Worm (Caenorhabditis elegans): ENCODE results near the gene C26B2.2.
A peak's percentile ranks its signal among the peaks of the same experiment; 100 is the strongest.

Gene C26B2.2

ce11 chrIV:8043722-8044121, 21.8 kb upstream of the C26B2.2 start:
- TF ChIP-seq mes-2 (tag; optimal IDR thresholded peaks at IDR 0.05; ENCODE audit: poor library complexity, severe bottlenecking): no peak
- TF ChIP-seq pha-4 (GFP tag; IDR thresholded peaks at IDR 0.05): no peak
- TF ChIP-seq pha-4 (tag; optimal IDR thresholded peaks at IDR 0.05): no peak
- no peak for TF ChIP-seq dve-1 (tag; optimal IDR thresholded peaks at IDR 0.05; ENCODE audit: insufficient read depth)
- TF ChIP-seq lin-1 (GFP tag; IDR thresholded peaks at IDR 0.05): no peak
- no peak for TF ChIP-seq F44E2.7 (GFP tag; IDR thresholded peaks at IDR 0.05)
- TF ChIP-seq ceh-28 (tag; optimal IDR thresholded peaks at IDR 0.05): no peak
- TF ChIP-seq gei-8 (GFP tag; optimal IDR thresholded peaks at IDR 0.05): no peak
- no peak for TF ChIP-seq daf-8 (GFP tag; IDR thresholded peaks at IDR 0.05)
- TF ChIP-seq hif-1 (tag; optimal IDR thresholded peaks at IDR 0.05): no peak
- no peak for TF ChIP-seq mxl-2 (GFP tag; conservative IDR thresholded peaks at IDR 0.05)
- TF ChIP-seq mxl-3 (GFP tag; optimal IDR thresholded peaks at IDR 0.05): no peak
- no peak for TF ChIP-seq nhr-6 (tag; optimal IDR thresholded peaks at IDR 0.05)
- no peak for TF ChIP-seq daf-12 (tag; optimal IDR thresholded peaks at IDR 0.05)
- TF ChIP-seq ceh-44 (GFP tag; IDR thresholded peaks at IDR 0.05): no peak
- TF ChIP-seq set-16 (GFP tag; IDR thresholded peaks at IDR 0.05): no peak
- no peak for TF ChIP-seq rbr-2 (tag; optimal IDR thresholded peaks at IDR 0.05)
- no peak for TF ChIP-seq pqm-1 (tag; optimal IDR thresholded peaks at IDR 0.05)
- peak; percentile 17 for TF ChIP-seq hlh-11 (tag; optimal IDR thresholded peaks at IDR 0.05)
- peak; percentile 19 for TF ChIP-seq nhr-25 (tag; optimal IDR thresholded peaks at IDR 0.05; ENCODE audit: borderline replicate concordance, insufficient read depth)
- no peak for TF ChIP-seq Y48G9A.11 (GFP tag; IDR thresholded peaks at IDR 0.05)
- no peak for TF ChIP-seq lin-13 (GFP tag; optimal IDR thresholded peaks at IDR 0.05)
- no peak for TF ChIP-seq F49E8.2 (tag; optimal IDR thresholded peaks at IDR 0.05; ENCODE audit: borderline replicate concordance)
- no peak for TF ChIP-seq egl-43 (GFP tag; IDR thresholded peaks at IDR 0.05)
- no peak for TF ChIP-seq zag-1 (tag; optimal IDR thresholded peaks at IDR 0.05)
- no peak for TF ChIP-seq F37D6.2 (tag; optimal IDR thresholded peaks at IDR 0.05)
- TF ChIP-seq ctbp-1 (GFP tag; IDR thresholded peaks at IDR 0.05): no peak
- TF ChIP-seq Y105C5A.15 (GFP tag; IDR thresholded peaks at IDR 0.05): no peak
- no peak for TF ChIP-seq ceh-32 (tag; optimal IDR thresholded peaks at IDR 0.05; ENCODE audit: poor library complexity)
- peak in 1 of 2 experiments; percentile 40 for TF ChIP-seq mdl-1 (tag; optimal IDR thresholded peaks at IDR 0.05)
- no peak for TF ChIP-seq lin-39 (tag; optimal IDR thresholded peaks at IDR 0.05)
- TF ChIP-seq dmd-9 (GFP tag; IDR thresholded peaks at IDR 0.05): no peak
- TF ChIP-seq nhr-28 (tag; optimal IDR thresholded peaks at IDR 0.05): peak; percentile 54
- peak; percentile 0 for TF ChIP-seq nhr-76 (tag; optimal IDR thresholded peaks at IDR 0.05)
- TF ChIP-seq Y5F2A.4 (GFP tag; optimal IDR thresholded peaks at IDR 0.05): no peak
- TF ChIP-seq php-3 (GFP tag; IDR thresholded peaks at IDR 0.05): no peak
- TF ChIP-seq vab-7 (GFP tag; IDR thresholded peaks at IDR 0.05): no peak
- TF ChIP-seq aly-2 (tag; optimal IDR thresholded peaks at IDR 0.05): no peak
- no peak for TF ChIP-seq T26A8.4 (GFP tag; IDR thresholded peaks at IDR 0.05)
- no peak for TF ChIP-seq tra-1 (GFP tag; IDR thresholded peaks at IDR 0.05)
- no peak for TF ChIP-seq tag-97 (GFP tag; IDR thresholded peaks at IDR 0.05)
- no peak for TF ChIP-seq daf-19 (GFP tag; conservative IDR thresholded peaks at IDR 0.05)
- no peak for TF ChIP-seq nhr-42 (GFP tag; IDR thresholded peaks at IDR 0.05)
- no peak for TF ChIP-seq duxl-1 (tag; optimal IDR thresholded peaks at IDR 0.05; ENCODE audit: poor library complexity)
- TF ChIP-seq nhr-111 (GFP tag; optimal IDR thresholded peaks at IDR 0.05): no peak
- no peak for TF ChIP-seq hlh-30 (tag; optimal IDR thresholded peaks at IDR 0.05; ENCODE audit: insufficient read depth)
- no peak for TF ChIP-seq zfp-3 (GFP tag; conservative IDR thresholded peaks at IDR 0.05)
- peak; percentile 62 for TF ChIP-seq nhr-48 (tag; optimal IDR thresholded peaks at IDR 0.05)
- TF ChIP-seq ceh-82 (tag; optimal IDR thresholded peaks at IDR 0.05): no peak
- no peak for TF ChIP-seq lin-15B (tag; optimal IDR thresholded peaks at IDR 0.05)
